In the genomic region with DNA sequence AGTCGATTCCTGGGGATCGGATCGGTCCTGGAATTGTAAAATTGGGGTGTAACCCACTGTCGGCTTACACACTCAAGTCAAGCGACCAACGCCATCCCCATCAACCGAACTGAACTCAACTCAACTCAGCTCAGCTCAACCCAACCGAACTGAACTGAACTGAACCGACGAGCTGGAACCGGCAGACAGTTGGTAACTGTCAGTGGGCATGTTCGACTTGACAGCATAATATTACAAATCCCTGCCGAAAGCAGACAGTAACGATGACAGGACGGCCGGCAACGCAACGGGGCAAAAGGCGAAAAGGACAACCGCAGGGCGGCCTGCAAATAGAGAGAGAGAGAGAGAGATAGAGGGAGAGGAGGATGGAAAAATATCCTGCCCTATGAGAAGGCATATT, we compare ENCODE assay signal across 1 fruit fly cellular context.
TF ChIP-seq lines count a peak whose summit lies in the region.

No protein-coding gene starts in this region.

TF ChIP-seq in whole organism, embryonic, 481 proteins besides CTCF, POLR2A, EP300 and RAD21 (continued from another document and continues in another):
- TF ChIP-seq CG9215 (GFP tag; IDR thresholded peaks at IDR 0.05; lab: Robert Waterston, UW) (no peak), btn (GFP tag; optimal IDR thresholded peaks at IDR 0.05; lab: Kevin White, UChicago) (no peak), CG17829 (tag; optimal IDR thresholded peaks at IDR 0.05; lab: Kevin White, UChicago) (peak; percentile 11), Deaf1 (tag; optimal IDR thresholded peaks at IDR 0.05; lab: Kevin White, UChicago) (peak; percentile 36), CG10543 (GFP tag; optimal IDR thresholded peaks at IDR 0.05; lab: Kevin White, UChicago) (no peak), CG12104 (GFP tag; optimal IDR thresholded peaks at IDR 0.05; lab: Kevin White, UChicago) (no peak), CG7987 (GFP tag; optimal IDR thresholded peaks at IDR 0.05; lab: Kevin White, UChicago) (no peak), Ets97D (GFP tag; optimal IDR thresholded peaks at IDR 0.05; lab: Kevin White, UChicago) (no peak), jigr1 (GFP tag; IDR thresholded peaks at IDR 0.05; lab: Robert Waterston, UW) (no peak), CG4707 (GFP tag; optimal IDR thresholded peaks at IDR 0.05; lab: Kevin White, UChicago) (no peak), CG11560 (tag; IDR thresholded peaks at IDR 0.05; lab: Robert Waterston, UW) (no peak), ase (GFP tag; IDR thresholded peaks at IDR 0.05; lab: Robert Waterston, UW) (no peak), CG9932 (GFP tag; IDR thresholded peaks at IDR 0.05; lab: Robert Waterston, UW) (no peak), Trl (optimal IDR thresholded peaks at IDR 0.05; lab: Kevin White, UChicago) (no peak), Trl (GFP tag; optimal IDR thresholded peaks at IDR 0.05; lab: Kevin White, UChicago) (no peak), CG14860 (GFP tag; IDR thresholded peaks at IDR 0.05; lab: Robert Waterston, UW; ENCODE audit: partially characterized antibody) (no peak), gsb (GFP tag; IDR thresholded peaks at IDR 0.05; lab: Robert Waterston, UW) (no peak), CG3407 (GFP tag; optimal IDR thresholded peaks at IDR 0.05; lab: Kevin White, UChicago) (no peak), tup (GFP tag; optimal IDR thresholded peaks at IDR 0.05; lab: Kevin White, UChicago) (no peak), mirr (GFP tag; optimal IDR thresholded peaks at IDR 0.05; lab: Kevin White, UChicago) (peak; percentile 63), Hr39 (optimal IDR thresholded peaks at IDR 0.05; lab: Kevin White, UChicago) (no peak), CG9437 (GFP tag; optimal IDR thresholded peaks at IDR 0.05; lab: Kevin White, UChicago) (no peak), sqz (GFP tag; optimal IDR thresholded peaks at IDR 0.05; lab: Kevin White, UChicago) (no peak), CG4854 (GFP tag; optimal IDR thresholded peaks at IDR 0.05; lab: Kevin White, UChicago) (no peak), odd (GFP tag; optimal IDR thresholded peaks at IDR 0.05; lab: Kevin White, UChicago) (no peak), Hr78 (GFP tag; optimal IDR thresholded peaks at IDR 0.05; lab: Kevin White, UChicago) (no peak), jumu (GFP tag; optimal IDR thresholded peaks at IDR 0.05; lab: Kevin White, UChicago) (no peak), dmrt11E (tag; optimal IDR thresholded peaks at IDR 0.05; lab: Kevin White, UChicago) (no peak), gce (GFP tag; IDR thresholded peaks at IDR 0.05; lab: Robert Waterston, UW) (no peak), lola (GFP tag; optimal IDR thresholded peaks at IDR 0.05; lab: Kevin White, UChicago) (no peak), kay (GFP tag; optimal IDR thresholded peaks at IDR 0.05; lab: Kevin White, UChicago) (no peak), CG13424 (tag; optimal IDR thresholded peaks at IDR 0.05; lab: Kevin White, UChicago) (no peak), pfk (GFP tag; optimal IDR thresholded peaks at IDR 0.05; lab: Kevin White, UChicago) (no peak), CG1602 (GFP tag; optimal IDR thresholded peaks at IDR 0.05; lab: Kevin White, UChicago) (no peak), grn (GFP tag; optimal IDR thresholded peaks at IDR 0.05; lab: Kevin White, UChicago) (no peak), bsh (GFP tag; optimal IDR thresholded peaks at IDR 0.05; lab: Kevin White, UChicago) (no peak), ranshi (GFP tag; IDR thresholded peaks at IDR 0.05; lab: Robert Waterston, UW) (no peak), pnt (GFP tag; optimal IDR thresholded peaks at IDR 0.05; lab: Kevin White, UChicago) (no peak), CG13123 (GFP tag; optimal IDR thresholded peaks at IDR 0.05; lab: Kevin White, UChicago) (no peak), Nf-YA (GFP tag; IDR thresholded peaks at IDR 0.05; lab: Robert Waterston, UW) (no peak), disco-r (GFP tag; optimal IDR thresholded peaks at IDR 0.05; lab: Kevin White, UChicago) (no peak), tio (GFP tag; optimal IDR thresholded peaks at IDR 0.05; lab: Kevin White, UChicago) (no peak), CG12744 (GFP tag; optimal IDR thresholded peaks at IDR 0.05; lab: Kevin White, UChicago) (no peak), CG1529 (GFP tag; optimal IDR thresholded peaks at IDR 0.05; lab: Kevin White, UChicago) (no peak), dm (GFP tag; optimal IDR thresholded peaks at IDR 0.05; lab: Kevin White, UChicago) (no peak), Eip74EF (GFP tag; optimal IDR thresholded peaks at IDR 0.05; lab: Kevin White, UChicago) (no peak), fd64A (GFP tag; optimal IDR thresholded peaks at IDR 0.05; lab: Kevin White, UChicago) (no peak), tna (GFP tag; IDR thresholded peaks at IDR 0.05; lab: Robert Waterston, UW; ENCODE audit: partially characterized antibody) (no peak), Hmr (GFP tag; optimal IDR thresholded peaks at IDR 0.05; lab: Kevin White, UChicago) (no peak), Gsc (GFP tag; IDR thresholded peaks at IDR 0.05; lab: Robert Waterston, UW) (no peak), gt (GFP tag; IDR thresholded peaks at IDR 0.05; lab: Robert Waterston, UW) (no peak), zen2 (GFP tag; IDR thresholded peaks at IDR 0.05; lab: Robert Waterston, UW; ENCODE audit: partially characterized antibody) (no peak), Dip3 (GFP tag; optimal IDR thresholded peaks at IDR 0.05; lab: Kevin White, UChicago) (no peak), CG13894 (tag; optimal IDR thresholded peaks at IDR 0.05; lab: Kevin White, UChicago) (peak; percentile 48), usp (GFP tag; optimal IDR thresholded peaks at IDR 0.05; lab: Kevin White, UChicago) (no peak), CG7928 (GFP tag; optimal IDR thresholded peaks at IDR 0.05; lab: Kevin White, UChicago) (no peak), Scr (GFP tag; IDR thresholded peaks at IDR 0.05; lab: Robert Waterston, UW; ENCODE audit: partially characterized antibody) (no peak), CG17802 (tag; optimal IDR thresholded peaks at IDR 0.05; lab: Kevin White, UChicago) (no peak), row (GFP tag; IDR thresholded peaks at IDR 0.05; lab: Robert Waterston, UW) (no peak), stc (GFP tag; IDR thresholded peaks at IDR 0.05; lab: Robert Waterston, UW) (no peak), Spps (tag; optimal IDR thresholded peaks at IDR 0.05; lab: Kevin White, UChicago) (no peak), CG15011 (GFP tag; optimal IDR thresholded peaks at IDR 0.05; lab: Kevin White, UChicago) (no peak), gro (GFP tag; optimal IDR thresholded peaks at IDR 0.05; lab: Kevin White, UChicago) (peak; percentile 8), D (optimal IDR thresholded peaks at IDR 0.05; lab: Kevin White, UChicago) (no peak), D (GFP tag; optimal IDR thresholded peaks at IDR 0.05; lab: Kevin White, UChicago) (no peak), CG30403 (GFP tag; optimal IDR thresholded peaks at IDR 0.05; lab: Kevin White, UChicago) (no peak), CG11093 (GFP tag; IDR thresholded peaks at IDR 0.05; lab: Robert Waterston, UW) (no peak), NC2β (GFP tag; optimal IDR thresholded peaks at IDR 0.05; lab: Kevin White, UChicago) (no peak), pho (GFP tag; optimal IDR thresholded peaks at IDR 0.05; lab: Kevin White, UChicago) (no peak), CG10321 (GFP tag; IDR thresholded peaks at IDR 0.05; lab: Robert Waterston, UW) (no peak), CrebB (tag; optimal IDR thresholded peaks at IDR 0.05; lab: Kevin White, UChicago) (no peak), CG15479 (GFP tag; optimal IDR thresholded peaks at IDR 0.05; lab: Kevin White, UChicago) (no peak), CG32767 (GFP tag; IDR thresholded peaks at IDR 0.05; lab: Robert Waterston, UW) (no peak), al (GFP tag; IDR thresholded peaks at IDR 0.05; lab: Robert Waterston, UW) (no peak), Fer1 (GFP tag; optimal IDR thresholded peaks at IDR 0.05; lab: Kevin White, UChicago) (no peak), CG30020 (tag; optimal IDR thresholded peaks at IDR 0.05; lab: Kevin White, UChicago) (no peak), twi (tag; optimal IDR thresholded peaks at IDR 0.05; lab: Kevin White, UChicago) (no peak), kni (GFP tag; optimal IDR thresholded peaks at IDR 0.05; lab: Kevin White, UChicago) (peak; percentile 44), CG8290 (GFP tag; optimal IDR thresholded peaks at IDR 0.05; lab: Kevin White, UChicago) (no peak), CG8290 (tag; optimal IDR thresholded peaks at IDR 0.05; lab: Kevin White, UChicago) (peak in 1 of 2 experiments; percentile 9), tll (GFP tag; optimal IDR thresholded peaks at IDR 0.05; lab: Kevin White, UChicago) (peak in 1 of 2 experiments; percentile 69), Poxn (GFP tag; IDR thresholded peaks at IDR 0.05; lab: Robert Waterston, UW) (no peak), CG11247 (GFP tag; IDR thresholded peaks at IDR 0.05; lab: Robert Waterston, UW) (no peak), Doc3 (GFP tag; IDR thresholded peaks at IDR 0.05; lab: Robert Waterston, UW; ENCODE audit: partially characterized antibody) (no peak), Atf-2 (GFP tag; optimal IDR thresholded peaks at IDR 0.05; lab: Kevin White, UChicago) (no peak), CG15269 (tag; optimal IDR thresholded peaks at IDR 0.05; lab: Kevin White, UChicago) (no peak), NK7.1 (GFP tag; optimal IDR thresholded peaks at IDR 0.05; lab: Kevin White, UChicago) (no peak), trh (GFP tag; optimal IDR thresholded peaks at IDR 0.05; lab: Kevin White, UChicago) (no peak), tin (GFP tag; optimal IDR thresholded peaks at IDR 0.05; lab: Kevin White, UChicago) (no peak), CG6654 (GFP tag; optimal IDR thresholded peaks at IDR 0.05; lab: Kevin White, UChicago) (no peak), CG16813 (GFP tag; IDR thresholded peaks at IDR 0.05; lab: Robert Waterston, UW; ENCODE audit: partially characterized antibody) (no peak), Six4 (GFP tag; optimal IDR thresholded peaks at IDR 0.05; lab: Kevin White, UChicago) (no peak), CG30431 (GFP tag; optimal IDR thresholded peaks at IDR 0.05; lab: Kevin White, UChicago) (no peak), CG3065 (GFP tag; optimal IDR thresholded peaks at IDR 0.05; lab: Kevin White, UChicago) (no peak), Kr (GFP tag; optimal IDR thresholded peaks at IDR 0.05; lab: Kevin White, UChicago) (peak; percentile 81), CG15073 (GFP tag; optimal IDR thresholded peaks at IDR 0.05; lab: Kevin White, UChicago) (no peak), CG12236 (GFP tag; optimal IDR thresholded peaks at IDR 0.05; lab: Kevin White, UChicago) (no peak), CG10274 (GFP tag; optimal IDR thresholded peaks at IDR 0.05; lab: Kevin White, UChicago) (no peak), Ets65A (GFP tag; lab: Kevin White, UChicago) (peak; percentile 57), lmd (GFP tag; IDR thresholded peaks at IDR 0.05; lab: Robert Waterston, UW) (no peak), CG14050 (GFP tag; IDR thresholded peaks at IDR 0.05; lab: Robert Waterston, UW) (no peak), run (tag; optimal IDR thresholded peaks at IDR 0.05; lab: Kevin White, UChicago) (peak; percentile 19), CG17361 (GFP tag; IDR thresholded peaks at IDR 0.05; lab: Robert Waterston, UW) (no peak), scrt (GFP tag; optimal IDR thresholded peaks at IDR 0.05; lab: Kevin White, UChicago) (no peak), Tbp (GFP tag; optimal IDR thresholded peaks at IDR 0.05; lab: Kevin White, UChicago) (no peak), luna (GFP tag; optimal IDR thresholded peaks at IDR 0.05; lab: Kevin White, UChicago) (no peak), zf30C (GFP tag; optimal IDR thresholded peaks at IDR 0.05; lab: Kevin White, UChicago) (no peak), Med (GFP tag; lab: Kevin White, UChicago) (peak; percentile 74), sens (GFP tag; lab: Kevin White, UChicago) (peak; percentile 68), schlank (tag; optimal IDR thresholded peaks at IDR 0.05; lab: Kevin White, UChicago) (no peak), CG12299 (tag; optimal IDR thresholded peaks at IDR 0.05; lab: Kevin White, UChicago) (no peak), CG2120 (GFP tag; optimal IDR thresholded peaks at IDR 0.05; lab: Kevin White, UChicago) (no peak), pros (GFP tag; optimal IDR thresholded peaks at IDR 0.05; lab: Kevin White, UChicago) (peak; percentile 62), Awh (GFP tag; IDR thresholded peaks at IDR 0.05; lab: Robert Waterston, UW) (0 out of 2 replicates have a peak, but pooled peaks have one; percentile 30), nau (GFP tag; optimal IDR thresholded peaks at IDR 0.05; lab: Kevin White, UChicago) (no peak), ac (GFP tag; optimal IDR thresholded peaks at IDR 0.05; lab: Kevin White, UChicago) (no peak), toy (GFP tag; IDR thresholded peaks at IDR 0.05; lab: Robert Waterston, UW) (no peak), CG31224 (GFP tag; IDR thresholded peaks at IDR 0.05; lab: Robert Waterston, UW) (no peak), CG6689 (GFP tag; IDR thresholded peaks at IDR 0.05; lab: Robert Waterston, UW) (no peak), nom (GFP tag; optimal IDR thresholded peaks at IDR 0.05; lab: Kevin White, UChicago) (no peak), CG9817 (tag; optimal IDR thresholded peaks at IDR 0.05; lab: Kevin White, UChicago) (no peak), gfzf (GFP tag; optimal IDR thresholded peaks at IDR 0.05; lab: Kevin White, UChicago) (no peak), Hey (tag; optimal IDR thresholded peaks at IDR 0.05; lab: Kevin White, UChicago) (peak; percentile 17), CG32772 (GFP tag; IDR thresholded peaks at IDR 0.05; lab: Robert Waterston, UW) (no peak), CG4282 (GFP tag; optimal IDR thresholded peaks at IDR 0.05; lab: Kevin White, UChicago) (no peak), corto (GFP tag; optimal IDR thresholded peaks at IDR 0.05; lab: Kevin White, UChicago) (no peak), CG6272 (GFP tag; IDR thresholded peaks at IDR 0.05; lab: Robert Waterston, UW) (no peak), Myb (GFP tag; optimal IDR thresholded peaks at IDR 0.05; lab: Kevin White, UChicago) (no peak), Usf (GFP tag; optimal IDR thresholded peaks at IDR 0.05; lab: Kevin White, UChicago) (no peak), gcm (GFP tag; optimal IDR thresholded peaks at IDR 0.05; lab: Kevin White, UChicago) (no peak), Neu2 (GFP tag; optimal IDR thresholded peaks at IDR 0.05; lab: Kevin White, UChicago; ENCODE audit: borderline replicate concordance) (no peak), Bteb2 (GFP tag; optimal IDR thresholded peaks at IDR 0.05; lab: Kevin White, UChicago) (no peak), YL-1 (GFP tag; optimal IDR thresholded peaks at IDR 0.05; lab: Kevin White, UChicago) (no peak), onecut (GFP tag; IDR thresholded peaks at IDR 0.05; lab: Robert Waterston, UW) (no peak), pzg (GFP tag; optimal IDR thresholded peaks at IDR 0.05; lab: Kevin White, UChicago) (no peak), chn (GFP tag; optimal IDR thresholded peaks at IDR 0.05; lab: Kevin White, UChicago) (no peak)
